Worm (Caenorhabditis elegans) whole organism, L3 larva: Measurements from ENCODE around the gene F15H10.12.

Experiments used
- ceh-16 ChIP-seq: sonication (generic microtip); optimal IDR thresholded peaks from 2 replicates; lab custom pipeline; 2017; ENCODE audit warnings: missing biosample characterization, missing genetic modification characterization
- ceh-82 ChIP-seq: fragments of 150-350 bp; optimal IDR thresholded peaks from 2 replicates; lab custom pipeline; 2014; ENCODE audit warnings: missing biosample characterization, missing genetic modification characterization
- eor-1 ChIP-seq, 2 experiments: fragments of 150-350 bp; optimal IDR thresholded peaks; 2 replicates each; lab custom pipeline; 2014 to 2018; ENCODE audit warnings: missing biosample characterization in 2 of 2, missing genetic modification characterization in 2 of 2
- nhr-237 ChIP-seq: fragments of 150-350 bp; optimal IDR thresholded peaks from 2 replicates; lab custom pipeline; 2014; ENCODE audit warnings: missing biosample characterization, missing genetic modification characterization

- TF ChIP-seq eor-1 (tag; optimal IDR thresholded peaks at IDR 0.05; lab: Kevin White, UChicago) (no peak), nhr-237 (tag; lab: Kevin White, UChicago) (no peak), ceh-16 (tag; lab: Kevin White, UChicago) (no peak), ceh-82 (no peak)
Measured at ce11 chrV:10398431-10398830, 11.4 kb downstream of the F15H10.12 start, which contains the start of gene ugt-2.
